Fruit fly (Drosophila melanogaster): ENCODE data around the gene p53.
A peak's percentile ranks its signal among the peaks of the same experiment; 100 is the strongest.

p53 gene

dm6 chr3R:23053936-23054335 is at the start of gene p53 (continued):
- TF ChIP-seq Usf (GFP tag; optimal IDR thresholded peaks at IDR 0.05) (peak; percentile 21), Side (GFP tag; optimal IDR thresholded peaks at IDR 0.05) (peak; percentile 71), her (GFP tag; optimal IDR thresholded peaks at IDR 0.05) (peak; percentile 68), Rfx (GFP tag; IDR thresholded peaks at IDR 0.05) (peak; percentile 89), gro (GFP tag; optimal IDR thresholded peaks at IDR 0.05) (peak; percentile 81), Lhr (GFP tag; optimal IDR thresholded peaks at IDR 0.05) (peak; percentile 63), lbe (GFP tag; optimal IDR thresholded peaks at IDR 0.05) (peak; percentile 29), fd96Cb (tag; optimal IDR thresholded peaks at IDR 0.05) (peak; percentile 27), CG7745 (tag; optimal IDR thresholded peaks at IDR 0.05) (no peak), CG31224 (GFP tag; IDR thresholded peaks at IDR 0.05) (0 out of 2 replicates have a peak, but pooled peaks have one; percentile 32), so (GFP tag; IDR thresholded peaks at IDR 0.05) (no peak), twi (tag; optimal IDR thresholded peaks at IDR 0.05) (peak; percentile 49), CG17361 (GFP tag; IDR thresholded peaks at IDR 0.05) (peak; percentile 64; the same call in 2 of the 3 replicates), schlank (tag; optimal IDR thresholded peaks at IDR 0.05) (peak; percentile 74), ind (GFP tag; optimal IDR thresholded peaks at IDR 0.05) (peak; percentile 33), pan (optimal IDR thresholded peaks at IDR 0.05) (no peak), pan (GFP tag; optimal IDR thresholded peaks at IDR 0.05 in 1 of 2, IDR thresholded peaks at IDR 0.05 in 1 of 2) (peak in 1 of 2 experiments; percentile 73), BEAF-32 (GFP tag; optimal IDR thresholded peaks at IDR 0.05) (peak; percentile 79), CG5180 (GFP tag; optimal IDR thresholded peaks at IDR 0.05) (peak; percentile 51), CG8944 (GFP tag; optimal IDR thresholded peaks at IDR 0.05) (peak; percentile 20), CG8478 (optimal IDR thresholded peaks at IDR 0.05) (no peak), CG17186 (GFP tag; optimal IDR thresholded peaks at IDR 0.05) (peak; percentile 73), ase (GFP tag; IDR thresholded peaks at IDR 0.05) (peak; percentile 53; the same call in 1 of the 3 replicates), dpn (GFP tag; optimal IDR thresholded peaks at IDR 0.05) (peak; percentile 50 to 82), chn (GFP tag; optimal IDR thresholded peaks at IDR 0.05) (peak; percentile 65), CG4360 (GFP tag; IDR thresholded peaks at IDR 0.05) (peak; percentile 46), CG12236 (GFP tag; optimal IDR thresholded peaks at IDR 0.05) (peak; percentile 81), CG18262 (tag; optimal IDR thresholded peaks at IDR 0.05) (peak; percentile 60), Mrtf (GFP tag; IDR thresholded peaks at IDR 0.05) (peak; percentile 42; the same call in 1 of the 3 replicates), Opbp (GFP tag; IDR thresholded peaks at IDR 0.05; ENCODE audit: partially characterized antibody) (peak; percentile 86), CG1603 (tag; optimal IDR thresholded peaks at IDR 0.05) (no peak), z (GFP tag; IDR thresholded peaks at IDR 0.05) (no peak), CG6813 (GFP tag; optimal IDR thresholded peaks at IDR 0.05) (peak; percentile 71), CG4730 (GFP tag; IDR thresholded peaks at IDR 0.05) (peak; percentile 55), Sox102F (GFP tag; optimal IDR thresholded peaks at IDR 0.05) (peak; percentile 30), sens (GFP tag) (peak; percentile 92), Fer2 (tag; optimal IDR thresholded peaks at IDR 0.05) (peak; percentile 57), Fer3 (tag; optimal IDR thresholded peaks at IDR 0.05) (peak; percentile 81), vvl (GFP tag; IDR thresholded peaks at IDR 0.05) (peak; percentile 79), gcm (GFP tag; optimal IDR thresholded peaks at IDR 0.05) (peak; percentile 17), CG11695 (GFP tag; IDR thresholded peaks at IDR 0.05) (no peak), caup (GFP tag; optimal IDR thresholded peaks at IDR 0.05; ENCODE audit: severe bottlenecking) (peak; percentile 91), E2f1 (GFP tag; IDR thresholded peaks at IDR 0.05) (0 out of 2 replicates have a peak, but pooled peaks have one; percentile 20), CG31441 (GFP tag; IDR thresholded peaks at IDR 0.05) (peak; percentile 75), ttk (GFP tag; IDR thresholded peaks at IDR 0.05) (peak; percentile 55; the same call in 1 of the 2 replicates), CTCF (GFP tag; optimal IDR thresholded peaks at IDR 0.05) (peak; percentile 54), Nf-YB (GFP tag; optimal IDR thresholded peaks at IDR 0.05) (peak; percentile 50), sna (GFP tag; IDR thresholded peaks at IDR 0.05; ENCODE audit: partially characterized antibody) (peak; percentile 61; the same call in 1 of the 2 replicates), CG9932 (GFP tag; IDR thresholded peaks at IDR 0.05) (peak; percentile 75), CG6683 (GFP tag; optimal IDR thresholded peaks at IDR 0.05) (peak; percentile 64), nerfin-2 (GFP tag; IDR thresholded peaks at IDR 0.05; ENCODE audit: partially characterized antibody) (peak; percentile 40; the same call in 1 of the 2 replicates)
